Worm (Caenorhabditis elegans): Measurements from ENCODE around the gene anat-1.
A peak's percentile ranks its signal among the peaks of the same experiment; 100 is the strongest.

The anat-1 gene

ce11 chrIV:6809756-6810155, 39.1 kb downstream of the anat-1 start (continued):
- no peak for TF ChIP-seq nhr-12 (tag; optimal IDR thresholded peaks at IDR 0.05)
- peak; percentile 84 for TF ChIP-seq unc-86 (tag; optimal IDR thresholded peaks at IDR 0.05)
- no peak for TF ChIP-seq mdl-1 (tag; optimal IDR thresholded peaks at IDR 0.05)
- peak; percentile 31 for TF ChIP-seq xbp-1 (tag; optimal IDR thresholded peaks at IDR 0.05)
- TF ChIP-seq C34B4.2 (tag; optimal IDR thresholded peaks at IDR 0.05), result no peak
- TF ChIP-seq grh-1 (GFP tag; IDR thresholded peaks at IDR 0.05), result no peak
- peak; percentile 72 for TF ChIP-seq nhr-71 (tag; optimal IDR thresholded peaks at IDR 0.05)
- no peak for TF ChIP-seq ztf-11 (tag; optimal IDR thresholded peaks at IDR 0.05)
- peak; percentile 35 for TF ChIP-seq ztf-4 (tag; optimal IDR thresholded peaks at IDR 0.05)
- peak; percentile 35 for TF ChIP-seq blmp-1 (tag; optimal IDR thresholded peaks at IDR 0.05)
- peak; percentile 10 for TF ChIP-seq jun-1 (tag; optimal IDR thresholded peaks at IDR 0.05)
- TF ChIP-seq mef-2 (tag; optimal IDR thresholded peaks at IDR 0.05), result no peak
- no peak for TF ChIP-seq nhr-11 (tag; optimal IDR thresholded peaks at IDR 0.05)
- TF ChIP-seq ceh-8 (GFP tag; optimal IDR thresholded peaks at IDR 0.05), result peak; percentile 53
- no peak for TF ChIP-seq fkh-4 (tag; optimal IDR thresholded peaks at IDR 0.05; ENCODE audit: borderline replicate concordance)
- TF ChIP-seq mab-9 (GFP tag; IDR thresholded peaks at IDR 0.05), result peak; percentile 66
- TF ChIP-seq sptf-1 (tag; optimal IDR thresholded peaks at IDR 0.05), result no peak
- TF ChIP-seq pax-3 (tag; optimal IDR thresholded peaks at IDR 0.05), result no peak
- no peak for TF ChIP-seq aly-2 (tag; optimal IDR thresholded peaks at IDR 0.05)
- no peak for TF ChIP-seq snpc-4 (tag; optimal IDR thresholded peaks at IDR 0.05)
- no peak for TF ChIP-seq mep-1 (tag; optimal IDR thresholded peaks at IDR 0.05)
- TF ChIP-seq nhr-47 (tag; optimal IDR thresholded peaks at IDR 0.05), result peak; percentile 64
- TF ChIP-seq pqm-1 (tag; optimal IDR thresholded peaks at IDR 0.05), result no peak
- no peak for TF ChIP-seq nhr-28 (tag; optimal IDR thresholded peaks at IDR 0.05)
- TF ChIP-seq efl-1 (optimal IDR thresholded peaks at IDR 0.05), result peak; percentile 37 to 42
- TF ChIP-seq efl-1 (GFP tag; optimal IDR thresholded peaks at IDR 0.05 in 1 of 2), result peak; percentile 6 to 81
- no peak for TF ChIP-seq nhr-77 (tag; optimal IDR thresholded peaks at IDR 0.05)
- TF ChIP-seq lin-14 (GFP tag; optimal IDR thresholded peaks at IDR 0.05), result peak; percentile 94
- TF ChIP-seq vab-15 (tag; optimal IDR thresholded peaks at IDR 0.05), result no peak
- no peak for TF ChIP-seq ceh-90 (tag; optimal IDR thresholded peaks at IDR 0.05)
- no peak for TF ChIP-seq unc-130 (tag; optimal IDR thresholded peaks at IDR 0.05)
- peak; percentile 66 for TF ChIP-seq swsn-7 (tag; optimal IDR thresholded peaks at IDR 0.05)
- no peak for TF ChIP-seq aha-1 (tag; optimal IDR thresholded peaks at IDR 0.05)
- no peak for TF ChIP-seq ama-1 (optimal IDR thresholded peaks at IDR 0.05)

ce11 chrIV:6811808-6812207, 41.2 kb downstream of the anat-1 start, which contains the start of gene ceh-48:
TSS of gene ceh-48 (plus strand) at chrIV:6812108.
- no peak for TF ChIP-seq unc-86 (tag; optimal IDR thresholded peaks at IDR 0.05)
- no peak for TF ChIP-seq lin-14 (GFP tag; optimal IDR thresholded peaks at IDR 0.05)
- no peak for TF ChIP-seq C34B4.2 (tag; optimal IDR thresholded peaks at IDR 0.05)
- no peak for TF ChIP-seq zip-4 (GFP tag; optimal IDR thresholded peaks at IDR 0.05)
- TF ChIP-seq efl-3 (GFP tag; optimal IDR thresholded peaks at IDR 0.05), result no peak
- TF ChIP-seq lsy-2 (tag; optimal IDR thresholded peaks at IDR 0.05), result no peak
- no peak for TF ChIP-seq F16B12.6 (tag; optimal IDR thresholded peaks at IDR 0.05)
- no peak for TF ChIP-seq nhr-47 (tag; optimal IDR thresholded peaks at IDR 0.05)
- TF ChIP-seq hlh-4 (tag; optimal IDR thresholded peaks at IDR 0.05), result no peak
- no peak for TF ChIP-seq sup-37 (GFP tag; optimal IDR thresholded peaks at IDR 0.05)
- TF ChIP-seq tlp-1 (tag; optimal IDR thresholded peaks at IDR 0.05), result no peak
- no peak for TF ChIP-seq lin-15B (tag; optimal IDR thresholded peaks at IDR 0.05)
- TF ChIP-seq sptf-1 (tag; optimal IDR thresholded peaks at IDR 0.05), result no peak
- TF ChIP-seq mef-2 (tag; optimal IDR thresholded peaks at IDR 0.05), result no peak
- TF ChIP-seq skn-1 (tag; optimal IDR thresholded peaks at IDR 0.05), result no peak
- no peak for TF ChIP-seq efl-1 (optimal IDR thresholded peaks at IDR 0.05)
- TF ChIP-seq efl-1 (GFP tag; optimal IDR thresholded peaks at IDR 0.05 in 1 of 2), result no peak
- no peak for TF ChIP-seq jun-1 (tag; optimal IDR thresholded peaks at IDR 0.05)
- TF ChIP-seq dpl-1 (GFP tag; optimal IDR thresholded peaks at IDR 0.05), result no peak
